Worm (Caenorhabditis elegans) whole organism, L1 larva: ENCODE results near the gene K10D2.8.

Source experiments
- C16A3.4 ChIP-seq: fragments of 150-350 bp; optimal IDR thresholded peaks from 2 replicates; lab custom pipeline; 2014; ENCODE audit warnings: missing biosample characterization, missing genetic modification characterization
- C34B4.2 ChIP-seq: sonication (generic microtip); optimal IDR thresholded peaks from 2 replicates; lab custom pipeline; 2017; ENCODE audit warnings: mild to moderate bottlenecking, missing genetic modification characterization, missing compliant biosample characterization
- F16B12.6 ChIP-seq: fragments of 150-350 bp; optimal IDR thresholded peaks from 2 replicates; lab custom pipeline; 2014; ENCODE audit warnings: missing biosample characterization, missing genetic modification characterization
- Y116A8C.19 ChIP-seq: sonication (generic microtip); optimal IDR thresholded peaks from 2 replicates; lab custom pipeline; 2016; ENCODE audit warnings: missing compliant biosample characterization, missing genetic modification characterization, borderline replicate concordance
- aha-1 ChIP-seq: fragments of 150-350 bp; optimal IDR thresholded peaks from 2 replicates; lab custom pipeline; 2014; ENCODE audit warnings: missing biosample characterization, missing genetic modification characterization
- aly-2 ChIP-seq: fragments of 150-350 bp; optimal IDR thresholded peaks from 2 replicates; lab custom pipeline; 2014; ENCODE audit warnings: missing biosample characterization, missing genetic modification characterization
- ama-1 ChIP-seq: fragments of 150-350 bp; optimal IDR thresholded peaks from 2 replicates; lab custom pipeline; 2014
- ceh-82 ChIP-seq, 3 experiments: fragments of 150-350 bp in 1 of 3; sonication (generic microtip) in 2 of 3; optimal IDR thresholded peaks; 2 replicates each; lab custom pipeline; 2014 to 2017; ENCODE audit warnings: missing biosample characterization in 3 of 3, missing genetic modification characterization in 3 of 3
- ceh-88 ChIP-seq: fragments of 200-800 bp; sonication (Bioruptor generic); IDR thresholded peaks from 2 replicates; pipeline ENCODE4 v1.3.6; 2022; ENCODE audit warnings: missing genetic modification characterization, missing compliant biosample characterization
- ceh-90 ChIP-seq: sonication (generic microtip); optimal IDR thresholded peaks from 2 replicates; lab custom pipeline; 2016; ENCODE audit warnings: missing genetic modification characterization, missing compliant biosample characterization
- ces-1 ChIP-seq: fragments of 150-350 bp; optimal IDR thresholded peaks from 2 replicates; lab custom pipeline; 2014; ENCODE audit warnings: missing biosample characterization, missing genetic modification reagents, missing genetic modification characterization
- dpl-1 ChIP-seq, 3 experiments: fragments of 150-350 bp in 2 of 3; sonication (generic microtip) in 1 of 3; optimal IDR thresholded peaks; 2 replicates each; lab custom pipeline; 2014 to 2017; ENCODE audit warnings: missing biosample characterization in 3 of 3, missing genetic modification characterization in 3 of 3, missing genetic modification reagents in 3 of 3
- efl-1 ChIP-seq, 4 experiments: fragments of 150-350 bp; optimal IDR thresholded peaks in 3 of 4; peaks in 1 of 4; 1 replicate in 1 of 4; 2 replicates in 3 of 4; lab custom pipeline; 2014; ENCODE audit warnings: missing biosample characterization in 2 of 4, missing genetic modification characterization in 2 of 4, missing genetic modification reagents in 2 of 4
- efl-3 ChIP-seq: fragments of 200-800 bp; sonication (Bioruptor generic); optimal IDR thresholded peaks from 2 replicates; lab custom pipeline; 2018; ENCODE audit warnings: mild to moderate bottlenecking, missing genetic modification characterization, missing compliant biosample characterization
- egl-13 ChIP-seq: sonication (generic microtip); optimal IDR thresholded peaks from 2 replicates; lab custom pipeline; 2016; ENCODE audit warnings: missing genotype, missing genetic modification reagents, missing genetic modification characterization, missing compliant biosample characterization
- elt-2 ChIP-seq: sonication (generic microtip); optimal IDR thresholded peaks from 2 replicates; lab custom pipeline; 2016; ENCODE audit warnings: missing genetic modification characterization, mild to moderate bottlenecking, inconsistent platforms, missing compliant biosample characterization, missing genetic modification reagents
- elt-3 ChIP-seq, 6 experiments: fragments of 150-350 bp in 1 of 6; sonication (generic microtip); optimal IDR thresholded peaks; 2 replicates each; lab custom pipeline; 2017 to 2018; ENCODE audit warnings: missing biosample characterization in 6 of 6, missing genetic modification characterization in 6 of 6, inconsistent platforms in 1 of 6
- fkh-10 ChIP-seq: sonication (generic microtip); optimal IDR thresholded peaks from 2 replicates; lab custom pipeline; 2017; ENCODE audit warnings: missing biosample characterization, missing genetic modification reagents, missing genetic modification characterization
- fos-1 ChIP-seq: fragments of 150-350 bp; optimal IDR thresholded peaks from 2 replicates; lab custom pipeline; 2014; ENCODE audit warnings: missing biosample characterization, missing genetic modification characterization
- irx-1 ChIP-seq: sonication (generic microtip); optimal IDR thresholded peaks from 2 replicates; lab custom pipeline; 2016; ENCODE audit warnings: missing genetic modification characterization, missing compliant biosample characterization
- jun-1 ChIP-seq: fragments of 150-350 bp; optimal IDR thresholded peaks from 2 replicates; lab custom pipeline; 2014; ENCODE audit warnings: missing biosample characterization, missing genetic modification reagents, missing genetic modification characterization
- lin-13 ChIP-seq: fragments of 150-350 bp; optimal IDR thresholded peaks from 2 replicates; lab custom pipeline; 2014; ENCODE audit warnings: missing biosample characterization, missing genetic modification reagents, missing genetic modification characterization
- lin-14 ChIP-seq: fragments of 200-800 bp; sonication (Bioruptor generic); optimal IDR thresholded peaks from 2 replicates; lab custom pipeline; 2018; ENCODE audit warnings: mild to moderate bottlenecking, missing genetic modification characterization, moderate library complexity, missing compliant biosample characterization
- lin-35 ChIP-seq, 2 experiments: fragments of 150-350 bp; optimal IDR thresholded peaks; 2 replicates each; lab custom pipeline; 2014; ENCODE audit warnings: missing biosample characterization in 2 of 2, missing genetic modification characterization in 2 of 2, missing genetic modification reagents in 2 of 2
- lin-39 ChIP-seq: fragments of 150-350 bp; optimal IDR thresholded peaks from 2 replicates; lab custom pipeline; 2014; ENCODE audit warnings: missing biosample characterization, missing genetic modification reagents, missing genetic modification characterization
- lir-3 ChIP-seq: sonication (generic microtip); optimal IDR thresholded peaks from 2 replicates; lab custom pipeline; 2016; ENCODE audit warnings: mild to moderate bottlenecking, missing genetic modification characterization, moderate library complexity, missing compliant biosample characterization; ENCODE audit not compliant: poor library complexity
- mab-9 ChIP-seq: fragments of 200-800 bp; sonication (Bioruptor generic); IDR thresholded peaks from 2 replicates; pipeline ENCODE4 v1.3.6; 2022; ENCODE audit warnings: missing genetic modification reagents, missing genetic modification characterization, missing compliant biosample characterization
- mdl-1 ChIP-seq, 2 experiments: fragments of 150-350 bp; optimal IDR thresholded peaks; 2 replicates each; lab custom pipeline; 2014 to 2017; ENCODE audit warnings: missing biosample characterization in 2 of 2, missing genetic modification characterization in 2 of 2, inconsistent platforms in 1 of 2
- mep-1 ChIP-seq: fragments of 150-350 bp; optimal IDR thresholded peaks from 2 replicates; lab custom pipeline; 2014; ENCODE audit warnings: missing biosample characterization, missing genetic modification characterization
- nhr-11 ChIP-seq: fragments of 150-350 bp; optimal IDR thresholded peaks from 2 replicates; lab custom pipeline; 2014; ENCODE audit warnings: missing biosample characterization, missing genetic modification characterization
- nhr-19 ChIP-seq: fragments of 200-800 bp; sonication (Bioruptor generic); conservative IDR thresholded peaks from 2 replicates; pipeline ENCODE4 v1.3.6; 2022; ENCODE audit warnings: missing genetic modification characterization, missing compliant biosample characterization
- nhr-20 ChIP-seq: sonication (generic microtip); optimal IDR thresholded peaks from 2 replicates; lab custom pipeline; 2016; ENCODE audit warnings: mild to moderate bottlenecking, missing genetic modification characterization, missing compliant biosample characterization
- nhr-237 ChIP-seq: fragments of 150-350 bp; optimal IDR thresholded peaks from 2 replicates; lab custom pipeline; 2014; ENCODE audit warnings: missing biosample characterization, missing genetic modification characterization
- nhr-47 ChIP-seq: sonication (generic microtip); optimal IDR thresholded peaks from 2 replicates; lab custom pipeline; 2016; ENCODE audit warnings: mild to moderate bottlenecking, missing genetic modification characterization, moderate library complexity, missing compliant biosample characterization
- nhr-71 ChIP-seq: sonication (generic microtip); optimal IDR thresholded peaks from 2 replicates; lab custom pipeline; 2016; ENCODE audit warnings: mild to moderate bottlenecking, missing genetic modification characterization, moderate library complexity, missing compliant biosample characterization
- nhr-77 ChIP-seq: fragments of 150-350 bp; optimal IDR thresholded peaks from 2 replicates; lab custom pipeline; 2014; ENCODE audit warnings: missing biosample characterization, missing genetic modification characterization
- nhr-84 ChIP-seq: sonication (generic microtip); optimal IDR thresholded peaks from 2 replicates; lab custom pipeline; 2017; ENCODE audit warnings: missing biosample characterization, missing genetic modification characterization
- nhr-85 ChIP-seq: sonication (generic microtip); peaks from one replicate; lab custom pipeline; 2016; ENCODE audit warnings: missing genetic modification characterization, inconsistent platforms, missing compliant biosample characterization
- nhr-90 ChIP-seq: sonication (generic microtip); optimal IDR thresholded peaks from 2 replicates; lab custom pipeline; 2016; ENCODE audit warnings: mild to moderate bottlenecking, missing genetic modification characterization, missing compliant biosample characterization; ENCODE audit not compliant: poor library complexity
- pqm-1 ChIP-seq: sonication (generic microtip); optimal IDR thresholded peaks from 3 replicates; lab custom pipeline; 2017; ENCODE audit warnings: missing biosample characterization, missing genetic modification characterization
- skn-1 ChIP-seq: fragments of 150-350 bp; optimal IDR thresholded peaks from 2 replicates; lab custom pipeline; 2014; ENCODE audit warnings: missing biosample characterization, missing genetic modification characterization
- snu-23 ChIP-seq: sonication (generic microtip); optimal IDR thresholded peaks from 2 replicates; lab custom pipeline; 2016; ENCODE audit warnings: missing genetic modification characterization, missing compliant biosample characterization
- sox-4 ChIP-seq: sonication (generic microtip); optimal IDR thresholded peaks from 2 replicates; lab custom pipeline; 2016; ENCODE audit warnings: missing genetic modification characterization, missing compliant biosample characterization
- swsn-7 ChIP-seq: sonication (generic microtip); optimal IDR thresholded peaks from 2 replicates; lab custom pipeline; 2016; ENCODE audit warnings: missing genetic modification characterization, missing compliant biosample characterization
- tbx-2 ChIP-seq: sonication (generic microtip); optimal IDR thresholded peaks from 2 replicates; lab custom pipeline; 2016; ENCODE audit warnings: missing genetic modification characterization, missing compliant biosample characterization
- tlp-1 ChIP-seq: fragments of 150-350 bp; optimal IDR thresholded peaks from 2 replicates; lab custom pipeline; 2014; ENCODE audit warnings: missing biosample characterization, missing genetic modification characterization
- unc-130 ChIP-seq: fragments of 150-350 bp; optimal IDR thresholded peaks from 2 replicates; lab custom pipeline; 2017; ENCODE audit warnings: missing biosample characterization, missing genetic modification characterization, inconsistent platforms
- unc-62 ChIP-seq: fragments of 150-350 bp; optimal IDR thresholded peaks from 2 replicates; lab custom pipeline; 2014; ENCODE audit warnings: missing biosample characterization, missing genetic modification reagents, missing genetic modification characterization
- vab-15 ChIP-seq: sonication (generic microtip); optimal IDR thresholded peaks from 2 replicates; lab custom pipeline; 2017; ENCODE audit warnings: missing genotype, mild to moderate bottlenecking, missing genetic modification characterization, missing compliant biosample characterization
- xbp-1 ChIP-seq: sonication (generic microtip); optimal IDR thresholded peaks from 2 replicates; lab custom pipeline; 2016; ENCODE audit warnings: missing genetic modification characterization, missing compliant biosample characterization
- ztf-11 ChIP-seq, 2 experiments: sonication (generic microtip); optimal IDR thresholded peaks; 2 replicates each; lab custom pipeline; 2016 to 2017; ENCODE audit warnings: missing genetic modification characterization in 2 of 2, missing biosample characterization in 1 of 2, missing compliant biosample characterization in 1 of 2

The K10D2.8 gene

ce11 chrIII:5200349-5200748 lies 11.8 kb downstream of the K10D2.8 start (continued):
- no peak for TF ChIP-seq efl-1 (optimal IDR thresholded peaks at IDR 0.05; lab: Kevin White, UChicago)
- TF ChIP-seq efl-1 (GFP tag; optimal IDR thresholded peaks at IDR 0.05 in 1 of 2; lab: Kevin White, UChicago) = peak in 1 of 2 experiments; percentile 64
- no peak for TF ChIP-seq ceh-88 (GFP tag; lab: Robert Waterston, UW)
- no peak for TF ChIP-seq nhr-19
- no peak for TF ChIP-seq fkh-10
- TF ChIP-seq mab-9 (GFP tag; lab: Robert Waterston, UW) = no peak
- no peak for TF ChIP-seq lin-39 (tag; lab: Kevin White, UChicago)
- TF ChIP-seq lin-13 (GFP tag; lab: Kevin White, UChicago) = no peak
- TF ChIP-seq mep-1 (tag; lab: Kevin White, UChicago) = peak; percentile 26
- no peak for TF ChIP-seq ceh-82 (tag; optimal IDR thresholded peaks at IDR 0.05; lab: Kevin White, UChicago)
- TF ChIP-seq swsn-7 (tag; lab: Kevin White, UChicago) = no peak
- TF ChIP-seq fos-1 (tag; lab: Kevin White, UChicago) = no peak
- peak; percentile 61 for TF ChIP-seq nhr-77 (tag; lab: Kevin White, UChicago)
- no peak for TF ChIP-seq ztf-11 (tag; optimal IDR thresholded peaks at IDR 0.05; lab: Kevin White, UChicago)
- no peak for TF ChIP-seq mdl-1 (tag; optimal IDR thresholded peaks at IDR 0.05; lab: Kevin White, UChicago)
- TF ChIP-seq xbp-1 (tag; lab: Kevin White, UChicago) = no peak
- TF ChIP-seq efl-3 = no peak
- TF ChIP-seq C34B4.2 = no peak
- TF ChIP-seq ces-1 (GFP tag; lab: Kevin White, UChicago) = no peak
- no peak for TF ChIP-seq vab-15 (tag; lab: Kevin White, UChicago)
- no peak for TF ChIP-seq unc-62 (GFP tag; lab: Kevin White, UChicago)
- no peak for TF ChIP-seq ama-1
- TF ChIP-seq skn-1 = no peak
- no peak for TF ChIP-seq Y116A8C.19 (tag; lab: Kevin White, UChicago)
- TF ChIP-seq nhr-237 (tag; lab: Kevin White, UChicago) = no peak
- TF ChIP-seq egl-13 (tag; lab: Kevin White, UChicago) = no peak
- no peak for TF ChIP-seq sox-4 (tag; lab: Kevin White, UChicago)
- no peak for TF ChIP-seq C16A3.4 (tag; lab: Kevin White, UChicago)
- TF ChIP-seq irx-1 (tag; lab: Kevin White, UChicago) = no peak
- TF ChIP-seq nhr-47 = no peak
- TF ChIP-seq nhr-11 (tag; lab: Kevin White, UChicago) = no peak
- no peak for TF ChIP-seq F16B12.6 (tag; lab: Kevin White, UChicago)
- TF ChIP-seq unc-130 (tag; lab: Kevin White, UChicago) = no peak
- peak; percentile 28 for TF ChIP-seq snu-23 (GFP tag; lab: Kevin White, UChicago)
- TF ChIP-seq tlp-1 (tag; lab: Kevin White, UChicago) = no peak
- no peak for TF ChIP-seq dpl-1 (GFP tag; optimal IDR thresholded peaks at IDR 0.05; lab: Kevin White, UChicago)
- TF ChIP-seq, all 84 proteins: peak for 10

ce11 chrIII:5201267-5201666 lies 12.7 kb downstream of the K10D2.8 start:
- TF ChIP-seq irx-1 (tag; lab: Kevin White, UChicago) (no peak), C16A3.4 (tag; lab: Kevin White, UChicago) (peak; percentile 3), pqm-1 (tag; lab: Kevin White, UChicago) (peak; percentile 78), efl-1 (optimal IDR thresholded peaks at IDR 0.05; lab: Kevin White, UChicago) (no peak), efl-1 (GFP tag; optimal IDR thresholded peaks at IDR 0.05 in 1 of 2; lab: Kevin White, UChicago) (peak in 1 of 2 experiments; percentile 93), ceh-90 (no peak), nhr-84 (tag; lab: Kevin White, UChicago) (no peak), elt-2 (peak; percentile 93), nhr-85 (tag; lab: Kevin White, UChicago) (peak; percentile 72), tbx-2 (tag; lab: Kevin White, UChicago) (peak; percentile 4), ces-1 (GFP tag; lab: Kevin White, UChicago) (no peak), lin-35 (GFP tag; optimal IDR thresholded peaks at IDR 0.05; lab: Kevin White, UChicago) (peak in 1 of 2 experiments; percentile 62), snu-23 (GFP tag; lab: Kevin White, UChicago) (peak; percentile 18), mdl-1 (tag; optimal IDR thresholded peaks at IDR 0.05; lab: Kevin White, UChicago) (no peak), nhr-20 (peak; percentile 73), lir-3 (tag; lab: Kevin White, UChicago) (peak; percentile 3), tlp-1 (tag; lab: Kevin White, UChicago) (peak; percentile 40), egl-13 (tag; lab: Kevin White, UChicago) (no peak), aly-2 (tag; lab: Kevin White, UChicago) (no peak), nhr-71 (tag; lab: Kevin White, UChicago) (peak; percentile 50), elt-3 (tag; optimal IDR thresholded peaks at IDR 0.05; lab: Kevin White, UChicago) (peak in 5 of 6 experiments; percentile 75 to 95 (median 83)), nhr-90 (tag; lab: Kevin White, UChicago) (peak; percentile 40), jun-1 (tag; lab: Kevin White, UChicago) (peak; percentile 12), aha-1 (no peak), lin-14 (GFP tag; lab: Kevin White, UChicago) (peak; percentile 48), nhr-19 (0 out of 2 replicates have a peak, but pooled peaks have one; percentile 11)
